Fruit fly (Drosophila melanogaster) whole organism, larva: ENCODE results near the gene Mst84B.

ENCODE experiments used
- noc ChIP-seq: fragments of 200-800 bp; sonication (Bioruptor generic); optimal IDR thresholded peaks from 3 replicates; lab custom pipeline; 2019; ENCODE audit warnings: missing biosample characterization, mild to moderate bottlenecking, missing genetic modification characterization, moderate library complexity

Mst84B gene

DNA sequence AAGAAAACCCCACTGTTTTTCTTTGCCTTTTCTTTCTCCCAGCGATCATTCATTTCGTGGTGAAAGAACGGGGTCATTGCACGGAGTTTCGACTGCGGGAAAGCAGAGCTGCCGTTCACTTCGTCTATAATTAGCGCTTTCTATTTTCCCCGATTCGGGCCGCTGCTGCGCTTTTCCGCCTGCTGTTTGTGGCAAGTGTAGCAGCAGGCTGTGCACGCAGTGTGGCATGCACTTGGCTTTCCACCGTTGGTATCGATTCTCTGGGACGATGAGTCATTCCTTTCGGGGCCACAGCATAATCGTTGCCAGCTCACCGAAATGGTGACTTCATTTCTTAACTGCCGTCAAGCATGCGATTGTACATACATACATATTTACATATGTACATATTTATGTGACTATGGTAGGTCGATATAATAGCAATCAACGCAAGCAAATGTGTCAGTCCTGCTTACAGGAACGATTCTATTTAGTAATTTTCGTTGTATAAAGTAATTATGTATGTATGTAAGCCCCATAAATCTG lies 26.9 kb downstream of the Mst84B start:
- no peak for TF ChIP-seq noc (tag; lab: Kevin White, UChicago)

DNA sequence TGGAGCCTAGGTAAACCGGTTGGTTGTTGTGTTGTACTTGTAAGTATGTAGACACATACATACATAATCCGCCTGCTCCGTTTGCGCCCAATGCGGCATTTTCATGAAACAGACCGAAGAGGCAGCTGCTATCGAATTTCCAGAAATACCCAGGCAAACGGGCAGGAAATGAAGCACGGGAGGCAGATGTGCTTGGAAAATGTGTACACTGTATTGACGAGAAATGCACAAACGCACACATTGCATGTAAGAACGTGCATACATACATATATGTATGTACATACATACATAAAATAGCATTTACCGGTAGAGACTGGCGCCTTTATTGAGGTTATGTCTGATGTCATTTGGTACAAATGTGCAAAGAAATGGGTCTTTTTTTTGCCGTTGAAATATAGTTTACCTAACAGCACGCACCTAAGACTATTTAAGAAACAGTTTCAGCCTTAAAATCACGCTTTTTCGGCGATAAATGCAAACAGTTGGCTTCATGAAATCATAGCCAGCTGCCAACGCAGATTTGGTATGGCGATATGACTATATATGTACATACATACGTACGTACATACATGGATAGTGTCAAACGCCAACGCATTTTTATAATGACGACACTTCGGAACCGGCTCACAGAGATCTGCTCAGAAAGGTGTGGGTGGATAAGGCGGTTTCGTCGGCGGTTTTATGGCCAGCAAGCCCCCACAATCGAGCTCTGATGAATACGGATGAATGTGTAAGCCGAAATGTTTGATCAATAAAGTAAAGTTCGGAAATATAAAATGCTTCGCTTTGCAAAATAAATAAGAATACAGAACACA lies 27.8 kb downstream of the Mst84B start:
- peak; percentile 18 for TF ChIP-seq noc (tag; lab: Kevin White, UChicago)

DNA sequence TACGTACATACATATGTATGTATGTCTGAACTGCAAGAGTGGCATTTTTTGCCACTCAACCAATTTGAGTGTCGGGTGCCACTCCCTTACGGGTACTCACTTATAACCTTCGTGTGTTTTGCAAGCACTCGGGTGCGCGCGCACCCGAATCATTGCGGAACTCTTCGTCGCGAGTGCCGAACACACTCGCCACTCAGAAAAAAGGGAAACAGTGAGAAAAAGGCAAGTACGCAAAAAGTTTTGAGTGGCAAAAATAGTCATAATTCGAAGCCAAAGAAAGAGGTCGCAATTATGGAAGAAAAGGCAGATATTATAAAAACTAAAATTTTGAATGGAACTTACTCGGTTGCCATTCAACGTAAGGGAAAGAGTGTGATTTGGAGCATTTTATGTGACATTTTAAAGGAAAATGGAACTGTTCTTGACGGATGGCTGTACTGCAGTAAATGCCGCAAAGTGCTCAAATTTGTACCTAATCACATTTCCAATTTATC lies 28.4 kb downstream of the Mst84B start:
- TF ChIP-seq noc (tag; lab: Kevin White, UChicago), result no peak

DNA sequence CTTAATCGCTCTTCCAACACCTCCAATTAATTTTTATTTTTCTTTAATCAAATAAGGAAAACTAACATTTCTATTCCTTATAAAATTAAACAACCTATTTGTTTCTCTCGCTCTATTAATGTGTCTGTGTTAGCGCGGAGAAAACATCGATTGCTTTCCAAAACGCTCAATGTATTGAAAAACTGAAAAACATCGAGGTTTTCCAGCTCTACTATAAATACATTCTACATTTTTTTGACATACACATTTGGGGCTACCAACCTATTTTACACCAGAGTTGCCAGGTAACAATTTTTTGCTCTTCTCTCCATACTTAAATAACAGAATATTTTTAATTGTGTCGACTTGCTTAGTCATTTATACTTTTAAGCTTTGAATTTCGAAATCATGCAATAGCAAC lies 29.9 kb downstream of the Mst84B start:
- TF ChIP-seq noc (tag; lab: Kevin White, UChicago), result no peak

DNA sequence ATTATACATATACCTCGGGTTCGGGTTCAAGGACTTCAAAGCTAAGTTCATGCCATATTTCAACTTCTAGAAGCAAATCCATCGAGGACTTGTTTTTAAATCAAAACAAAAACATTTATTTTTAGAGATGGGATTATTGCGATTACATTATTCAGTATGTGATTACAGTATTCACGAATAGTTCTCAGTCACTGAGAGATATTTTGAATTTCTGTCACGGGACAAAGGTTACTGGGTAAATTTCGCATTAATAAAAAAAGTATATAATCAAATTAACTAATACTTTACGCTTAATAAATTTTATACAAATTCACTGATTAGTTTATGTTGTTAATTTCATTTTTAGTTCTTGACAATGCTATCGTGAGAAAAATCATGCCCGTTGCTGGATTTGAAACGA lies 31.6 kb downstream of the Mst84B start:
- TF ChIP-seq noc (tag; lab: Kevin White, UChicago), result no peak

DNA sequence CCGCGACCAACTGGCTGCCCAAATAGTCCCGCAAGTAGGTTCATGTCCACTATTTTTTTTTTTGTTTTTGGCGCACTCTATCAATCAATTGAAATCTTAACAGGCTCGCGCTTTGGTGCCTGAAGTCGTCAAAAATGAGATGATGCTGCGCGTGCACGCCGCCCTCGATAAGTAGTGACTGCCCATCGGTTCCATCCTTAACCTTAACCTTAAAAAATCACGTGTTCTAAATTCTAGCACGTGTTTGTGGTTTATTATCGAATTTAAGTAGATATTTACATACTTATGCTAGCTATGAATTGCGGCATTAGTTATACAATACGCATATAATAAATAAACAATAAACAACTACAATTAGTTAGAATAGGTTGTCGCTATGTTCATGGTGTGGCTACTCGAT lies 32.4 kb downstream of the Mst84B start:
- TF ChIP-seq noc (tag; lab: Kevin White, UChicago), result no peak

DNA sequence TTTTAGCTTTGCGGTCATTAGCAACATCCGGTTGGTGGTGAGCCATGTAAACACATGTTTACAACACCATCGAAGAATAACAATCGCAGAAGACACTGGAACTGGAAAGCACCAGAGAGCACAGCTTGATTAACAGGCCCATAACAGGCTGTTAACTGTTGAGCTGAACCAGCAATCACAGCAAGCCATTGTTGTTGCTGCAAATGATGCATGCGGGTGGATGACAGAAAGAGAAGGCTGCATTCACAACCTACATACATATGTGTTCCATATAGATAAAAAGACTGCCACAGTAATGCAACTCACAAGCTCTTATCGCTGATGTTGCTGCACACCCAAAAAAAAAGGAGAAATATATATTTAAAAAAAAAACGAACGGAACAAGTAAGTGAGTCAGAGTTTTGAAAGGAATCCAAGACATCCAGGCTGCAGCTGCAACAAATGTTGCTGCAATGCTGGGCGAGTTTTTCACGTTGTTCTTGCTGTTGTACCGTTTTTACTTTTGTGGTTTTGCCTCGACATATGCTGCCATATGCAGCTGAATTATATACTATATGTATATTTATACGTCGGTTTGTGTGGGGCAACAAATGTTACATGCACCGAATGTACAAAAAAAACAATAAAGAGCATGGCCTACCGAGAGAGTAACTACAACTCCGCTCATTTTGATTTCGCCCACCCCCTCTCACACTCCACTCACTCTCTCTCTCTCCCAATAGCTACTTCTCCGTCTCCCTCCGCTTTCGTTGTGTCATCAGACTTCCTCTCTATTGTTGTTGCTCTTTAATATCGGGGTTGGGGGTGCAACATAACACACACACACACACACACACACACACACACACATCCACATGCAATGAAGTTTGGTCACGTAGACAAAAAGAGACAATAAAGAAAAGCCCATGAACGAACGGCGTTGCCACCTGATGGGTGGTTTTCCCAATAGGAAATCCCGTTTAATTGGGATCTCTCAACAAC lies 41.2 kb downstream of the Mst84B start:
- no peak for TF ChIP-seq noc (tag; lab: Kevin White, UChicago)

DNA sequence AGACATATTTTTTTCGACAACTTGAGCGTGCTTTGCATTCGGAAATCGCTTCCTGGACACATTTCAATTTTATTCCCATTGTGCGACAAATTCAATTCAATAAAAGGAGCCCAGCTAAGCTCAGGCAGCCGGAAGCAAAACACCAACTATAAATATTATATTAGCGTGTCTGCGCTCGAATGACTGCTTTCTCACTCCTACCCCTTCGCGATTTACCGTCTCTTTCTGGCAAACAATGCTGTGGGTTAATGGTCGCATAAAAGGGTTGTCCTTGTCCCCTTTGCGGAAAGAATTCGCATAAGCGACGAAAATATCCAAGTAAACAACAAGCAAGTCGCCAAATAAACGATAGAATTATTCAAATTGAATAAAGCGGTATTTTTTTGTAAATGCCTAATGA lies 42.3 kb downstream of the Mst84B start:
- TF ChIP-seq noc (tag; lab: Kevin White, UChicago), result no peak

DNA sequence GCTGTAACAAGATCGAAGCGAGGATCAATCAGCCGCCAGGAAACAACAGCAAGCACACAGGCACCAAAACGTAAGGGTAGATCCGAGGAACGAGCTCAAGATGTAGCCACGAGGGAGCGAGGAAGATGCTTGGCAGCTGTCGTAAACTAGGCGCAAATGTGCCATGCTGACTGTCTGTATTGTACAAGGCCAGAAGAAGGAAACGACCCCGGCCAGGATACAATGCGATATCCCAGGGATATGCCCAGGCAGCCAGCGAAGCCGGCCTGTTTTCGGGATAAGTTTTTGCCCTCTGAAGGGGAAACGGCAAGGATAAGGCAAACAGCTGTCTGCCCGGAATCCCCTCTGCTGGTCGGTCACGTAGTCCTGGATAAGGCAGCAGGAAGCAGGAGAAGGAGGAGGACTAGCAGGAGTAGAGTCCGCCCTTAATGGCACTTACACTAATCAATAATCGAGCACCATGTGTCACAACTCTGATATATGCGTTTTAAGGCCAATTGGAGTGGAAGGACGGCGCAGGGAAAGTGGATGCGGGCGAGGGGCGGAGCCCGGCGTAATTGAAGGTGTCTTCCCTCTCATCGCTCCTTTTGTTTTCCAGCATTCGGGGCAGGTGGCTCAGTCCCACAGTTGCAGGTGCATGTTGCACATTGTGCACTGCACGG lies 43.7 kb downstream of the Mst84B start:
- TF ChIP-seq noc (tag; lab: Kevin White, UChicago), result no peak

DNA sequence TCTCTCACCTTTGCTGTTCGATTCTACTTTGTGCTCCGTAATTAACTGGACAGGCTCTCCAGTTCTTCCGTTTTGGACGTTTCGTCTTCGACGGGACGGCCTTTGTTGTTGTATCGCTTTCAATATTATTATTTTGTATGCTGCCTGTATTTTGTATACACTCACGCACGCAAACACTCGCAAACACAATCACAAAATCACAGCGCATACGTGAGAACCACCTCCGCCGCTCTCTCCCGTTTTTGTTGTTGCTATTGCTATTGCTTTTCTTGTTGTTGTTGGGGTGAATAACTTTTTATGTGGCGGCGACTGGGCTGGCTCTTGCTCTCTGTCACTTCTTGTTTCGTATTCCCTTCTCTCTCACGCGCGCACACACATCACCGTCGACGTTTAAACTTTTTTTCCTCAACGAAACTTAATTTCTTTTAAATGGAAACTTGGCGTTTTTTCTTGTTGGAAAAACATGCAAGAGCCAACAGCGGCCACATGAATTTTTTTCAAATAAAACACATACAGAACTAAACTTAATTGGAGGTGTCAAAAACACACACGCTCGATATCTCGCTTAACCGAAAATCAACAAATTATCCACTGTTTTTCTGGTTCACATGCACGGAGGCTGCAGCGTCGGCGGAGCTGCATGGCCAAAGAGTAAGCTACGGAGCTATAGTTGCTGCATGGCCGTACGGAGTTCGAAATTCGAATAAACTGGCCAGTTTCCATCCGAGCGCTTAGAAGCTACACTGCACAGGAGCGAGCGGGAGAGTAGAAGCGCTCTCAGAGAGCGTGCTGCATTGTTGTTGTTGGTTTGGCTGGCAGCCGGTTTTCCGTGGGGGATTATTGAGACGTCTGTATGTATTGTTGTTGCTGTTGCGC lies 46.0 kb downstream of the Mst84B start:
- peak; percentile 58 for TF ChIP-seq noc (tag; lab: Kevin White, UChicago)

DNA sequence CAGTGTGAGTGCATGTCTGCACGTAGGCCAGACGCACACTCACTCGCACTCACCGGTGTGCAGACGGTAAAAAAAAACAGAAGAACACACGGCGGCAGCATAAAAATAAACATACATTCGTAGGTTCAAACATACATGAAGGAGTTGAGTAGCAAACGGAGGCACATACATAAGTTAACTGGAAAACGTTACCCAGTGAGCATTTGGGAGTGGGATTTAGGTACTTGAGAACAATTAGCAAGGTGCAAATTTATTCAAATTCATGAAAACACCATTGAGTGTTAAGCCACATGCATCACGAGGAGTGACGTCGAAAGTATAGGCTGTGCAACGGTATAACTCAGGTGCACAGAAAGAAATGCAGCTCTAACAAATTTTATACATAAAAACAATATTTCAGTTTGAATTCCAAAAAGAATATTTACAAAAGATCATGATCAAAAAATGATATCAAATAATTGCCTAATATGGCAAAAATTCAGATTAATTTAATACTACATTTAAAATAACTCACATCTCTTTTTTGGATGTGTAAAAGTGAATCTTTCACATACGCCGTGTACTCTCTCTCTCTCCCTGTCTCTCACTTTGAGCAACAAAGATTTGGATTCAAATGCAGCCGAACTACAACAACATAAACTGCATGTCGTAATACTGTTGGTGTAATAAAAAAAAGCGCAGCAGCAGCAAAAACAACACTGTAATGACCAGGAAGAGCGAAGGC lies 46.8 kb downstream of the Mst84B start:
- peak; percentile 5 for TF ChIP-seq noc (tag; lab: Kevin White, UChicago)

DNA sequence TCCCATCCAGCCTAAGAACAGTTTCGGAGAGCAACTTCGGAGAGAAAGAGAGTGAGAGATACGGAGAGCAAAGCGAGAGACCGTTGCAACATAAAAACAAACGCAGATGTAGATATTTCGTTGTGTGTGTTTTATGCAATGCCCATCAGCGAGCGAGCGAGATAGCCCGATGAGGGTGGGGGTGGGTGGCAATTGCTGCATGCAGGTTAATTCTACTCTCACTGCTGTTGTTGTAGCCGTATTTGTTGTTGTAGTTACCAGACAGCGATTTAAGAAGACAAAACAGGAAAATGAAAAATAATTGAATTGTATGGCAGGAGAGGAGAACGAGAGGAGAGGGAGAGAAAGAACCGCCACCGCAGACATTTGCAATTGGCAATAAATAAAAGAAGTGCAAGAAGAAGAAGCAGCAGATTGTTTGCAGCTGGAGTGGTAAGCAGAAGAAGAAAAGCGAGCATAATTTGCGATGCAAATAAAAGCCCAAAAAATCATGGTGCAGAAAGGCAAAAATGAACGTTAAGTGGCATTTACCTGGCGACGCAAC lies 47.9 kb downstream of the Mst84B start:
- TF ChIP-seq noc (tag; lab: Kevin White, UChicago), result no peak

DNA sequence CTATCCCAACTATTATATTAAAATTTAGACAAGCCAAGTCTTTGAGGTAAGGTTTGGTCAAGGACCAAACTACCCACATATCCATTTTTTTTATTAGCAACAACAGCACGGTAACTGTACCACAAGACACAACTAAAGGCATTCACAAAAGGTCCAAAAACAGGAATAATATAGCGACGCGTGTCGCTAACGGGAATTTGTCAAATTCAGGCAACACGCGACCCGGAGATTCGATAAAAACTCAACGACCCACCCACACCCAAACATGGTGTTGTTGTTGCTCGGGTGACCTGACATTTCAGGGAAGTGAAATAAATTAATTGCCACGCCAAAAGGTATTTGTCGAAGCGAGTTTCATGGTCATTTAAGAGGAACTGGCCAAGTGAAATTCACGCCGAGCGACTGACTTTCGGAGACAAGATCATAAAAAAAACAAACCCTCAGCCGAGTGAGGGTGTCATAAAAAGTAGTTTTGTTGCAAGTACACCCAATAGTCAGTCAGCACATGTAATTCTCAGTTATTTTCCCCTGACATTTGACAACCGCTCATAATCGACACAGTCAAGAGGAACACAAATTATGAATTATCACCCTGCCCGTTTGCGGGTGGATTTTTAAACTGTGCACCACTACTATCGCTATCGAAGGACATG lies 49.4 kb downstream of the Mst84B start:
- no peak for TF ChIP-seq noc (tag; lab: Kevin White, UChicago)
